Fruit fly (Drosophila melanogaster) S2 (cell line): ENCODE measurements around the gene CG46397.

ENCODE experiments used
- CG8478 ChIP-seq: fragments of >200 bp; optimal IDR thresholded peaks from 2 replicates; lab custom pipeline; 2018
- CTCF ChIP-seq, 2 experiments: fragments of >200 bp; optimal IDR thresholded peaks; 2 replicates each; lab custom pipeline; 2018

The CG46397 gene

DNA sequence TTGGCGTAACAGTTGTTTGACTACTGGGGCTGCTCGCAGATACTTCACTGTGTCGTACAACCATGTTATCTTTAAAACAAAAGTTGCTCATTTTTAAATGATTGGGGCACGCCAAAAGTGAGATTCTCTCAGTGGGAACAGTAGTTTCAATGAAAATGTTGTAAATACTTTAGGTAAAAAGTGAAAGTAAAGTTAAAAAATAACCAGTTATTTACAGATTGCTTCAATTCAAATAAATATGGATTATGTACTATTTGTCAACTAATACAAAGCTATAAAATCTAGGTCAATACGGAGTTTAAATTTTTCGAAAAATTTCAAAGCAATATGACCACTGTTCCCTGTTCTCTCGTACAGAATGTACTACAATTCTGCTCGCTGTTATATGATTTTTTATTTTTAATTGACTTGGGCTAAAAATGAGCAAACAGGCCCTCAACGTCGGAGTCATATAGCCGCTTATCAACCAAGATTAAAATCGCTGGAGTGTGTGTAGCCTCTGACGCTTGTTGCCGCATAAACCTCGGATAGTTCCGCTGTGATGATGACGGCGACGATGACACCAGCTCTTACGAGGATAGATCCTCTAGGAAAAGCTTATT, 5.2 kb upstream of the CG46397 start, which contains the start of gene Argl:
TSS of gene Argl (minus strand) at position 370 of the 602 bp plus-strand sequence.
- TF ChIP-seq CG8478 (lab: Kevin White, UChicago) (no peak), CTCF (optimal IDR thresholded peaks at IDR 0.05; lab: Kevin White, UChicago) (no peak)

dm6 chr2L:8943110-8943509, 4.0 kb upstream of the CG46397 start, which contains the start of gene CG9515:
Gene CG9515 (minus strand): TSS chr2L:8943257.
- TF ChIP-seq CG8478 (lab: Kevin White, UChicago) (no peak), CTCF (optimal IDR thresholded peaks at IDR 0.05; lab: Kevin White, UChicago) (peak in 1 of 2 experiments; percentile 31)

DNA sequence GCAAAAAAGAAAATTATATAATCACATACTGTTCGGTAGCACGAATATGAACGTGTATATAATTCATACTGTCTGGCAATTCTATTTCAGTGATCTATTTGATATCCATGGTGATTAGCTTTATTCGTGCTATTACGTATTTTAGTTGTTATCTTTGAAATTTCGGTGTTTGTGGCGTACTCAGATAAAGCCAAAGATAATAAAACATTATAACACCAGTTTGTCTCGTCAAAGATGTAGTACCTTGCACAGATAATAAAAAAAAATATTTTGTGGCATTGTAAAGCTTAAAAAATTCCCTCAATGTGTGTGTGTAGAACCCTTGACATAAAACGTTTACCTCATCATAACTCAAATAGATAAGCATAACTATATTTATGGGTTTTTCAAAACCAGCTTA, 923 bp downstream of the CG46397 start:
- TF ChIP-seq CG8478 (lab: Kevin White, UChicago): no peak
- TF ChIP-seq CTCF (optimal IDR thresholded peaks at IDR 0.05; lab: Kevin White, UChicago): no peak

- TF ChIP-seq CG8478 (lab: Kevin White, UChicago) (no peak), CTCF (optimal IDR thresholded peaks at IDR 0.05; lab: Kevin White, UChicago) (no peak)
Measured at dm6 chr2L:8948650-8949049, 1.6 kb downstream of the CG46397 start.

DNA sequence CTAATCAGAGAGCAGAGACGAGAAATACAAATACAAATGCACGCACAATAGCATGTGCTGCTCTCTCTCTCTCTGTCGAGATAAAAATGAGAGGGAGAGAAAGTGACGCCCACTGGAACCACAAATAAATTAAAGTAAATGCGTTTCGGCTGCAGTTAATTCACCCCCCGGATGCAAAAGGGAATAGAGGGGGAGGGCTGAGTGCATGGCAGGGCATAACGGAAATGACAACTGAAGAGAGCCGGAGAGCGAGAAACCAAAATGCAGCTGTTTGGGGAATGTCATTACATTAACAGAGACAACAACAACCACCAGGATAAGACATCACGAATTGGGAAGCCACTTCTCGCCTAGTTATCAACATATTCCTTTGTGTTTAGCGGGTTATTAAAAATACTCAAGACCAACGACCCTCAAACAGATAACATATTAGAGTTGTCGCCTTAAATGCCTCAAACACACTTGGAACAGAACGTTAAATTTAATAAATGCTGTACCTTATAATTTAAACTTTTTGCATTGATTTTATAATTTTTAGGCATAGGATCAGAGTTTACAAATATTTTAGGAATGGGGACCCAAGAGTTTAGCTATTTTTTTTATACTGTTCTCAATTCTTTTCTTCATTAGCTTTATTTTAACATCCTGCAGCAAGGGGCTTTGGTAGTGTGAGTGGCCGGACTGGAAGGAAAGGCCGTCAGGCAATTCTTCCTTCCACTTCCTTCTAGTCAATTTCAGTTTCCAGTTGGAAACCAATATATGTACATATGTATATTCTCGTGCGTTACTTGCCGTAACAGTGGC, 3.1 kb downstream of the CG46397 start:
- no peak for TF ChIP-seq CTCF (optimal IDR thresholded peaks at IDR 0.05; lab: Kevin White, UChicago)
- TF ChIP-seq CG8478 (lab: Kevin White, UChicago): no peak

DNA sequence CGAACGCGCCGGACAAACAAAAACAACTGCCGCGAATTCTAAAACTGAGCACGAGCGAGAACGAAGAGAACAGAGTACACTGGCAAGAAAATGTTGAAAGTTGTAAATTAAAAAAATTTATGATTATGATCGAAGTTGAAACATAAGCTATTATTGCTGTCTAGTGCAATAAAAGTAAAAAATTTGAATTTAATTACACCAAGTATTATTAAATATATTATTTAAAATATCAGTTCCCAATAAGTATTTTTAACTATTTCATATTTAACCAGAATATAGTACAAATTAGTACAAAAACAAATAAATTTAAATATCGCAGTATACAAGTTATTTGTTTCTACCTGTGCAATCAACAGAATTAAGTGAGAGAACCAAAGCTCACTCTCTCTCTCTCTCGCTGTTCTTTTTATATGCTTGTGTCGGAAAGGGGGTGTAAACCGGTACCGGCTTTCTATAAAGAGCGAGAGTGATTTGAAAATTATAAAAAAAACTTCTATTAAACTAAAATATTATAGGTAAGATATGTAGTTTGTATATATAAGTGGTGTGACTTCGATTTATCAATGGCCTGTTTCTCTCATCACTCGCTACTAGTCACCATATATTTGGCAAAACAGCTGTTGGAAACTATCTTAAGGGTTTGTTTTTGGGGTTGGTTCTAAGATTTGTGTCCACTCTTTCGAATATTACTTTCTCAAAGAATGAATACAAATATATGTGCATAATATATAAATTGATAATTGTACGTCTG, 4.3 kb downstream of the CG46397 start, which contains the start of gene C1GalTA:
TSS of gene C1GalTA (minus strand) at position 33 of the 751 bp plus-strand sequence.
- peak; percentile 1 for TF ChIP-seq CG8478 (lab: Kevin White, UChicago)
- TF ChIP-seq CTCF (optimal IDR thresholded peaks at IDR 0.05; lab: Kevin White, UChicago): no peak

DNA sequence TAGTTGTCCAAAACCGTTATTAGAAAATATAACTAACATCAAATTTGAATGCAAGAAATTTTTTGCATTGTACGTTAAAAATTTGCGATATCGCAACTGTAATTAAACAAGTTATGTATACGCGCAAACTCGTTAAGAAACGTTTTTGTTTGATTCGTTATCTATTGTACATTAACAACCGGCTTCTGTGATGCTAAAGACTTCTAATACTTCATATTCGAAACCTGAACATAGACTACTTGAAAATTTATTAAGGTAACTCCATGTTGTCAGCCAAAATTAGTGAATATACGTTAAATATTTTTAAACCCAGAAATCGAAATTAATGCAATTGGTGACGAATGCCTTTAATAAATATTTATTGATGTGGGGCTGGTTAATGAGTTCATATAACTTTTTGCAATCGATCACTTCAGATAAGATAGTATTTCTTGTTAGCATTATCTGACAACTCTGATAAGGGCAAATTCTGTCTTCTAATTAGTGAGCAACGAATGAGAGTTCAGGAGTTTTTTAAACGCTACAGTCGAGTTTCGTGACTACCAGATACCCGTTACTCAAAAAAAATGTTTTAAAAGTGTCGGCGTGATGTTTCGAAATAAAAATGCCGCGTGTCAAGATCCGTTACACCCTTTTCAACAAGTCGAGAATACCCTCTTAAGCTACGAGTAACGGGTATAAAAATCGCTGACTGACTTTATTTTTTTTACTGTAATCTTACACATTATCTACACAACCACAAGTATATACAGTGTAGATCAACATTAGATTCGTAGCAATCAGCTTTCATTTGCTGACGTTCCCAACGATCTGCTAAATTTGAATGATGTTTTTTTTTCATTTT, 5.3 kb downstream of the CG46397 start:
- TF ChIP-seq CTCF (optimal IDR thresholded peaks at IDR 0.05; lab: Kevin White, UChicago) (peak; percentile 47 to 55), CG8478 (lab: Kevin White, UChicago) (no peak)

DNA sequence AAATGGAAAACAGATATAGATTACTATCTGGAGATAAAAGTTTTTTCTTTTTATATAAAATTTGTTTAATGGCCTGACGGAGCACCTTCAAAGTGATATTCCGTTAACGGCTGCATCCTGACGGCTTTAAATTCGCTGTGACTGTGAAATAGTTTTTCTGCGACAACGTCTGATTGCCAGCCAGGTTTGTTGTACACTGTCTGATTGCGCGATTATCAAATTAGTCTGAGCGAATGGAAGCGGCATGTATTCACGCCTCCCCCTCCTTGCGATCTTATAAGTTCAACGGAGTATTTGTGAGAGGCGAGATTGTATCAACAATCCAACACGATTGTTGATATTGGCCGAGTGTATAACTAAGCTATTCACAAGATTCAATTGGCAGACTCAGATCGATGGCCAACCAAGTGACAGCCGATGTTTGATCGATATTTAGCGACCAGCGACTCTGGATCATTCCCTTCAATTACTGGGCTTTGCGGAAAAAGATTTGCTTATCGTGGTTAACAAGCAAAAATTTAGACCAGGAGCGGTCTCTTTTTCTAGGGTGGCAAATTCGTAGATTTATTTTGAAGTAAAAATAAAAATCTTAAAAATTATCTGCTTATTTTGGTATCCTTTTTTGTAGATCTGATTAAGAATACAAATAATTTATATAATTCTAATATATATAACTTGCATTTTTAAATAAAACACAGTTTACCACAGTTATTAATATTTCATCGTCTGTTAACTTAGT, 8.7 kb downstream of the CG46397 start:
- TF ChIP-seq CTCF (optimal IDR thresholded peaks at IDR 0.05; lab: Kevin White, UChicago): no peak
- TF ChIP-seq CG8478 (lab: Kevin White, UChicago): no peak

DNA sequence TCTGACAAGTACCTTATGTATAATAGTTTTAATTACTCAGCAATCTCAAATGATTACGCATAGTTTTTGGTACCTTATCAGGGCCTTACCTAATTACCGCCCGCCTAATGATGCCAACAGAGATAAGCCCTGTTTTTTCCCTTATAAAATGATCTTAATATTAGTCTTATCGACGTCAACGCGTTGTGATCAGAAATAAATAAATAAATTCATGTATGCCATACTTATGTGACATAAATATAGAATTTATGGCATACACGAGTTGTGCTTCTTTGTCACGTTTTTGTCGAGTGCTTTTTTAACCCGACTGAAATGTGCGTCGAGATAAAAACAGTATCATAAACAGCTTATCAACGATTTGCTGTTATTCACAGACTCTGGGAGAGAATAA, 9.3 kb downstream of the CG46397 start:
- no peak for TF ChIP-seq CG8478 (lab: Kevin White, UChicago)
- no peak for TF ChIP-seq CTCF (optimal IDR thresholded peaks at IDR 0.05; lab: Kevin White, UChicago)

- no peak for TF ChIP-seq CTCF (optimal IDR thresholded peaks at IDR 0.05; lab: Kevin White, UChicago)
- TF ChIP-seq CG8478 (lab: Kevin White, UChicago): no peak
Measured at dm6 chr2L:8957152-8957551, 10.1 kb downstream of the CG46397 start.

dm6 chr2L:8958046-8958497, 11.0 kb downstream of the CG46397 start:
- TF ChIP-seq CTCF (optimal IDR thresholded peaks at IDR 0.05; lab: Kevin White, UChicago) (peak in 1 of 2 experiments; percentile 11), CG8478 (lab: Kevin White, UChicago) (no peak)

DNA sequence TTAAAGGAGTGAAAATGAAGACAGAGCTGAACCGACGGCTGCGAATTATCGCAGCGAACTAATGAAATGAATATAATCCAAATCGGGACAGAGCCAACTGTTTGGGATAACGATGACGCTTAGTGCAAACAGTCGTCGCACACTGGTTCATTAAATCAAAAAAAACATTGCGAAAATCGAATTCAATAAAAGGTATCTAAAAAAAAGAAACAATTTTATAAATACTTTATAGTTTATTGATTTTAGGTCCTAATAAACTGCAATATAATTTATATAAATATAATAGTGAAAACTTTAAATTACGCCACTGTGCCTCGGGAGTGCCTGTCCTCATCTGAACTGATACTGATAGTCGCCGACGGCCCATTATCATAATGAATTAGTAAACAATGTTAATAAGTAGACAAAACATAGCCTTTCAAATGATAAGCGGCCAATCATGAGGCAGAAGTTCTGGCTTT, 12.0 kb downstream of the CG46397 start, which contains the start of gene CG31886:
TSS of gene CG31886 (minus strand) at position 51 of the 461 bp plus-strand sequence.
- TF ChIP-seq CTCF (optimal IDR thresholded peaks at IDR 0.05; lab: Kevin White, UChicago): no peak
- no peak for TF ChIP-seq CG8478 (lab: Kevin White, UChicago)

DNA sequence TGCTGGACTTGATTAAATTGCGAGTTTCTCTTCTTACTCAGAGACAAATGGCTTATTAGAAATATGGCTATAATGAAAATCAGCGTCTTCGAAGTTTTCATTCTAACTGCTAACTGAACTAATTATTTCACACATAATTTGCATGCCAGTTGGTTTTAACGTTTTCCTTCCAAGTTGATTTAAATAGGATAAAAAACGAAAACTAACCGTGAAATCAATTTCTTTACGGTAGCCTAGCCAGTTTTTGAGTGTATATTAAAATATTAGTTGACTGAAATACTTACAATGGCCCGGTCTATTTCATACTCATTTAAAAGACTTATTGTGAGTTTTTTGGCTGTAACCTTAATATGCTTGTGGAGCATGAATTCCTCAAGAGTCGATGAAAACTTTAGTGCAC, 15.2 kb downstream of the CG46397 start, which contains the start of the genes CG9525 and CG32985:
TSS of gene CG9525 (minus strand) at position 101 of the 400 bp plus-strand sequence.
TSS of gene CG32985 (plus strand) at position 280 of the 400 bp plus-strand sequence.
- no peak for TF ChIP-seq CTCF (optimal IDR thresholded peaks at IDR 0.05; lab: Kevin White, UChicago)
- TF ChIP-seq CG8478 (lab: Kevin White, UChicago): no peak
